Worm (Caenorhabditis elegans) whole organism, mixed stage, embryonic: ENCODE measurements around the gene imp-2.

Experiments
- blmp-1 ChIP-seq: fragments of 150-350 bp; optimal IDR thresholded peaks from 2 replicates; lab custom pipeline; 2014; ENCODE audit warnings: missing biosample characterization, missing genetic modification characterization
- ceh-43 ChIP-seq: fragments of 200-800 bp; sonication (Bioruptor generic); optimal IDR thresholded peaks from 2 replicates; lab custom pipeline; 2018; ENCODE audit warnings: mild to moderate bottlenecking, missing genetic modification characterization, moderate library complexity, missing compliant biosample characterization
- elt-1 ChIP-seq: sonication (generic microtip); optimal IDR thresholded peaks from 2 replicates; lab custom pipeline; 2017; ENCODE audit warnings: missing genetic modification characterization, mild to moderate bottlenecking, missing compliant biosample characterization, antibody characterized with exemption, moderate library complexity, borderline replicate concordance; ENCODE audit not compliant: insufficient read depth
- elt-3 ChIP-seq: fragments of 150-350 bp; optimal IDR thresholded peaks from 2 replicates; lab custom pipeline; 2014; ENCODE audit warnings: missing biosample characterization, missing genetic modification characterization
- lsy-2 ChIP-seq: fragments of 150-350 bp; optimal IDR thresholded peaks from 2 replicates; lab custom pipeline; 2014; ENCODE audit warnings: missing biosample characterization, missing genetic modification characterization
- mep-1 ChIP-seq: fragments of 150-350 bp; optimal IDR thresholded peaks from 2 replicates; lab custom pipeline; 2017; ENCODE audit warnings: missing biosample characterization, missing genetic modification reagents, missing genetic modification characterization, inconsistent platforms
- pha-4 ChIP-seq: fragments of 150-350 bp; optimal IDR thresholded peaks from 2 replicates; lab custom pipeline; 2018; ENCODE audit warnings: missing biosample characterization, missing genetic modification reagents, missing genetic modification characterization
- unc-39 ChIP-seq: fragments of 150-350 bp; optimal IDR thresholded peaks from 2 replicates; lab custom pipeline; 2014; ENCODE audit warnings: missing biosample characterization, missing genetic modification characterization
- ztf-11 ChIP-seq: fragments of 150-350 bp; optimal IDR thresholded peaks from 2 replicates; lab custom pipeline; 2014; ENCODE audit warnings: missing biosample characterization, missing genetic modification characterization

DNA sequence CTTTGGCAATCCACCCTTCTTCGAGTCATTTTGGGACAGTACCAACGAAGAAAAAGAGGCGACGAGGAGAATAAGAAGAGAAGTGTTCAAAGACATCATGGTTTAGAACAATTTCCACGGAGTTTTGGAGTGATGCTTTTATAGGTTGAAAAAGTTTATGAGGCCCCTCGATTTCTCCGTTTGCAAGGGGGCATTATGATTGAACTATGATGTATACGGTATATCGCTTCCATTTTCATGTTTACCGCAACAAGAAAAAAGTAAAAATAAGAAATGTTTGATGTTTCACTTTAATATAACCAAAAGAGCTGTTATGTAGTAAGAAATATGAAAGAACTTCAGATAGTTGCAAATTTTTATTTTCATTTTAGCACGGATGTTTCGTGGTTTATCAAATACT lies 17.3 kb downstream of the imp-2 start, which contains the start of gene srlf-18:
- TF ChIP-seq ceh-43 (GFP tag; lab: Kevin White, UChicago) (no peak), blmp-1 (tag; lab: Kevin White, UChicago) (no peak), mep-1 (tag; lab: Kevin White, UChicago) (no peak), unc-39 (tag; lab: Kevin White, UChicago) (no peak), ztf-11 (tag; lab: Kevin White, UChicago) (no peak), elt-1 (tag; lab: Kevin White, UChicago) (no peak), elt-3 (tag; lab: Kevin White, UChicago) (no peak), pha-4 (tag; lab: Kevin White, UChicago) (no peak), lsy-2 (no peak)
